Fruit fly (Drosophila melanogaster): Measurements from ENCODE around the gene Mtl.

Mtl gene

dm6 chr3R:27685539-27686012 lies 49.4 kb downstream of the Mtl start, which contains the start of gene CG12880 (continued):
- TF ChIP-seq fkh (GFP tag; optimal IDR thresholded peaks at IDR 0.05): no peak
- TF ChIP-seq svp (GFP tag): peak; percentile 72
- TF ChIP-seq achi (GFP tag; optimal IDR thresholded peaks at IDR 0.05): peak; percentile 15
- peak; percentile 67 for TF ChIP-seq esn (GFP tag; optimal IDR thresholded peaks at IDR 0.05)
- peak; percentile 41 for TF ChIP-seq CG3919 (GFP tag; optimal IDR thresholded peaks at IDR 0.05)
- TF ChIP-seq pdm3 (GFP tag; optimal IDR thresholded peaks at IDR 0.05): peak; percentile 51
- TF ChIP-seq CG16779 (tag; optimal IDR thresholded peaks at IDR 0.05): peak; percentile 13
- TF ChIP-seq Hr4 (GFP tag; optimal IDR thresholded peaks at IDR 0.05): peak; percentile 22

- TF ChIP-seq ss (GFP tag; optimal IDR thresholded peaks at IDR 0.05): peak in 1 of 2 experiments; percentile 69
- TF ChIP-seq Lpt (GFP tag; optimal IDR thresholded peaks at IDR 0.05): no peak
- no peak for TF ChIP-seq achi (GFP tag; optimal IDR thresholded peaks at IDR 0.05)
Measured at dm6 chr3R:27688034-27688433, 51.8 kb downstream of the Mtl start, which contains the start of gene CG31055. Gene CG31055, minus strand, starts transcription at chr3R:27688134.

Measured in whole organism, prepupa.